Fruit fly (Drosophila melanogaster) whole organism, embryonic: ENCODE results near the gene Hr38.

Experiments used
- CG10209 ChIP-seq: fragments of 200-800 bp; sonication (Bioruptor generic); optimal IDR thresholded peaks from 3 replicates; lab custom pipeline; 2017; ENCODE audit warnings: missing biosample characterization, mild to moderate bottlenecking, missing genetic modification characterization, missing genetic modification reagents
- CG10274 ChIP-seq: fragments of 200-800 bp; sonication (Bioruptor generic); optimal IDR thresholded peaks from 3 replicates; lab custom pipeline; 2017; ENCODE audit warnings: missing biosample characterization, mild to moderate bottlenecking, missing genetic modification characterization
- CG11696 ChIP-seq: fragments of 200-800 bp; sonication (Bioruptor generic); IDR thresholded peaks from 2 replicates; pipeline ENCODE4 v1.3.6; 2022; ENCODE audit warnings: missing biosample characterization, missing genetic modification characterization
- CG12104 ChIP-seq: fragments of 200-800 bp; sonication (Bioruptor generic); optimal IDR thresholded peaks from 3 replicates; lab custom pipeline; 2016; ENCODE audit warnings: missing biosample characterization, missing genetic modification characterization
- CG13624 ChIP-seq: fragments of 200-800 bp; sonication (Bioruptor generic); optimal IDR thresholded peaks from 2 replicates; lab custom pipeline; 2016; ENCODE audit warnings: missing biosample characterization, missing genetic modification characterization
- CG14441 ChIP-seq: fragments of 200-800 bp; sonication (Bioruptor generic); IDR thresholded peaks from 2 replicates; pipeline ENCODE4 v1.3.6; 2022; ENCODE audit warnings: missing biosample characterization, missing genetic modification characterization
- CG14860 ChIP-seq: fragments of 200-800 bp; sonication (Bioruptor generic); IDR thresholded peaks from 3 replicates; pipeline ENCODE4 v1.3.6; 2022; ENCODE audit warnings: missing biosample characterization, missing genetic modification characterization; ENCODE audit not compliant: partially characterized antibody
- CG15269 ChIP-seq: fragments of 200-800 bp; sonication (Bioruptor generic); optimal IDR thresholded peaks from 2 replicates; lab custom pipeline; 2018; ENCODE audit warnings: missing biosample characterization, mild to moderate bottlenecking, missing genetic modification characterization, moderate library complexity
- CG15479 ChIP-seq: fragments of 200-800 bp; sonication (Bioruptor generic); optimal IDR thresholded peaks from 3 replicates; lab custom pipeline; 2019; ENCODE audit warnings: missing biosample characterization, mild to moderate bottlenecking, missing genetic modification characterization, moderate library complexity
- CG16813 ChIP-seq: fragments of 200-800 bp; sonication (Bioruptor generic); IDR thresholded peaks from 3 replicates; pipeline ENCODE4 v1.3.6; 2022; ENCODE audit warnings: missing biosample characterization, missing genetic modification characterization; ENCODE audit not compliant: partially characterized antibody
- CG16863 ChIP-seq: fragments of 200-800 bp; sonication (Bioruptor generic); optimal IDR thresholded peaks from 3 replicates; lab custom pipeline; 2016; ENCODE audit warnings: missing biosample characterization, missing genetic modification characterization
- CG17186 ChIP-seq: fragments of 200-800 bp; sonication (Bioruptor generic); optimal IDR thresholded peaks from 3 replicates; lab custom pipeline; 2017; ENCODE audit warnings: missing biosample characterization, missing genetic modification reagents, missing genetic modification characterization
- CG33557 ChIP-seq: fragments of 200-800 bp; sonication (Bioruptor generic); optimal IDR thresholded peaks from 2 replicates; lab custom pipeline; 2019; ENCODE audit warnings: missing biosample characterization, mild to moderate bottlenecking, missing genetic modification characterization, moderate library complexity
- CG3838 ChIP-seq: fragments of 200-800 bp; sonication (Bioruptor generic); optimal IDR thresholded peaks from 3 replicates; lab custom pipeline; 2016; ENCODE audit warnings: missing biosample characterization, missing genetic modification characterization
- CG4328 ChIP-seq: fragments of 200-800 bp; sonication (Bioruptor generic); optimal IDR thresholded peaks from 3 replicates; lab custom pipeline; 2017; ENCODE audit warnings: missing biosample characterization, missing genetic modification reagents, missing genetic modification characterization
- CG4617 ChIP-seq: fragments of 200-800 bp; sonication (Bioruptor generic); optimal IDR thresholded peaks from 3 replicates; lab custom pipeline; 2016; ENCODE audit warnings: missing biosample characterization, missing genetic modification characterization, borderline replicate concordance
- CG5180 ChIP-seq: fragments of 200-800 bp; sonication (Bioruptor generic); optimal IDR thresholded peaks from 3 replicates; lab custom pipeline; 2017; ENCODE audit warnings: missing biosample characterization, missing genetic modification characterization, mild to moderate bottlenecking, moderate library complexity, missing genetic modification reagents
- CG6254 ChIP-seq: fragments of 200-800 bp; sonication (Bioruptor generic); optimal IDR thresholded peaks from 3 replicates; lab custom pipeline; 2017; ENCODE audit warnings: mild to moderate bottlenecking, missing biosample characterization, missing genetic modification reagents, missing genetic modification characterization
- CG7839 ChIP-seq: fragments of 200-800 bp; sonication (Bioruptor generic); optimal IDR thresholded peaks from 3 replicates; lab custom pipeline; 2018; ENCODE audit warnings: missing biosample characterization, mild to moderate bottlenecking, missing genetic modification characterization, moderate library complexity
- CG8089 ChIP-seq: fragments of 200-800 bp; sonication (Bioruptor generic); optimal IDR thresholded peaks from 3 replicates; lab custom pipeline; 2016; ENCODE audit warnings: missing biosample characterization, missing genetic modification characterization
- CG9876 ChIP-seq: fragments of 200-800 bp; sonication (Bioruptor generic); optimal IDR thresholded peaks from 2 replicates; lab custom pipeline; 2016; ENCODE audit warnings: missing biosample characterization, missing genetic modification characterization
- Elba2 ChIP-seq: fragments of 200-800 bp; sonication (Bioruptor generic); optimal IDR thresholded peaks from 3 replicates; lab custom pipeline; 2016; ENCODE audit warnings: missing biosample characterization, missing genetic modification characterization
- Fer3 ChIP-seq: fragments of 200-800 bp; sonication (Bioruptor generic); optimal IDR thresholded peaks from 2 replicates; lab custom pipeline; 2018; ENCODE audit warnings: missing biosample characterization, mild to moderate bottlenecking, missing genetic modification characterization, moderate library complexity
- HHEX ChIP-seq: fragments of 200-800 bp; sonication (Bioruptor generic); optimal IDR thresholded peaks from 3 replicates; lab custom pipeline; 2017; ENCODE audit warnings: missing biosample characterization, mild to moderate bottlenecking, missing genetic modification characterization, missing genetic modification reagents
- Hey ChIP-seq: fragments of 200-800 bp; sonication (Bioruptor generic); optimal IDR thresholded peaks from 3 replicates; lab custom pipeline; 2018; ENCODE audit warnings: missing biosample characterization, mild to moderate bottlenecking, missing genetic modification characterization
- Hr3 ChIP-seq: fragments of 200-800 bp; sonication (Bioruptor generic); optimal IDR thresholded peaks from 3 replicates; lab custom pipeline; 2016; ENCODE audit warnings: missing biosample characterization, missing genetic modification characterization
- Lim3 ChIP-seq: fragments of 200-800 bp; sonication (Bioruptor generic); IDR thresholded peaks from 2 replicates; pipeline ENCODE4 v1.3.6; 2022; ENCODE audit warnings: missing biosample characterization, missing genetic modification characterization
- Optix ChIP-seq: fragments of 200-800 bp; sonication (Bioruptor generic); IDR thresholded peaks from 3 replicates; pipeline ENCODE4 v1.3.6; 2022; ENCODE audit warnings: missing biosample characterization, missing genetic modification characterization
- Ravus ChIP-seq: fragments of 200-800 bp; sonication (Bioruptor generic); IDR thresholded peaks from 2 replicates; pipeline ENCODE4 v1.3.6; 2022; ENCODE audit warnings: missing biosample characterization, missing genetic modification characterization
- Stat92E ChIP-seq, 3 experiments: fragments of >200 bp in 2 of 3; fragments of 200-800 bp in 1 of 3; sonication (Bioruptor generic) in 1 of 3; optimal IDR thresholded peaks; 2 replicates each; lab custom pipeline; 2017 to 2019; ENCODE audit warnings: missing biosample characterization in 3 of 3, missing genetic modification characterization in 3 of 3, mild to moderate bottlenecking in 1 of 3, moderate library complexity in 1 of 3
- ara ChIP-seq: fragments of 200-800 bp; sonication (Bioruptor generic); IDR thresholded peaks from 2 replicates; pipeline ENCODE4 v1.3.6; 2022; ENCODE audit warnings: missing biosample characterization, missing genetic modification characterization
- chif ChIP-seq, 2 experiments: fragments of 200-800 bp; sonication (Bioruptor generic); optimal IDR thresholded peaks; 3 replicates each; lab custom pipeline; 2016; ENCODE audit warnings: missing biosample characterization in 2 of 2, missing genetic modification characterization in 2 of 2
- crc ChIP-seq: fragments of 200-800 bp; sonication (Bioruptor generic); optimal IDR thresholded peaks from 2 replicates; lab custom pipeline; 2016; ENCODE audit warnings: missing biosample characterization, missing genetic modification characterization
- dm ChIP-seq: fragments of 200-800 bp; sonication (Bioruptor generic); optimal IDR thresholded peaks from 3 replicates; lab custom pipeline; 2016; ENCODE audit warnings: missing biosample characterization, missing genetic modification characterization
- ewg ChIP-seq: fragments of 200-800 bp; sonication (Bioruptor generic); optimal IDR thresholded peaks from 3 replicates; lab custom pipeline; 2017; ENCODE audit warnings: mild to moderate bottlenecking, missing biosample characterization, missing genetic modification reagents, missing genetic modification characterization
- gro ChIP-seq: fragments of 200-800 bp; sonication (Bioruptor generic); optimal IDR thresholded peaks from 2 replicates; lab custom pipeline; 2016; ENCODE audit warnings: missing biosample characterization, missing genetic modification characterization
- jigr1 ChIP-seq: fragments of 200-800 bp; sonication (Bioruptor generic); IDR thresholded peaks from 3 replicates; pipeline ENCODE4 v1.3.6; 2022; ENCODE audit warnings: missing biosample characterization, missing genetic modification characterization
- jumu ChIP-seq: fragments of 200-800 bp; sonication (Bioruptor generic); optimal IDR thresholded peaks from 3 replicates; lab custom pipeline; 2016; ENCODE audit warnings: missing biosample characterization, missing genetic modification characterization
- lola ChIP-seq, 3 experiments: fragments of >200 bp in 2 of 3; fragments of 200-800 bp in 1 of 3; sonication (Bioruptor generic) in 1 of 3; optimal IDR thresholded peaks; 2 replicates each; lab custom pipeline; 2017 to 2019; ENCODE audit warnings: missing biosample characterization in 3 of 3, missing genetic modification characterization in 3 of 3, mild to moderate bottlenecking in 1 of 3, moderate library complexity in 1 of 3
- prd ChIP-seq, 3 experiments: fragments of >200 bp in 2 of 3; fragments of 200-800 bp in 1 of 3; sonication (Bioruptor generic) in 1 of 3; optimal IDR thresholded peaks in 2 of 3; IDR thresholded peaks in 1 of 3; 2 replicates in 2 of 3; 3 replicates in 1 of 3; pipeline versions ENCODE4 v1.3.6 to Lab custom; 2017 to 2022; ENCODE audit warnings: missing biosample characterization in 1 of 3, missing genetic modification characterization in 1 of 3
- pros ChIP-seq: fragments of 200-800 bp; sonication (Bioruptor generic); optimal IDR thresholded peaks from 3 replicates; lab custom pipeline; 2019; ENCODE audit warnings: missing biosample characterization, mild to moderate bottlenecking, missing genetic modification characterization, moderate library complexity
- psq ChIP-seq: fragments of 200-800 bp; sonication (Bioruptor generic); optimal IDR thresholded peaks from 2 replicates; lab custom pipeline; 2017; ENCODE audit warnings: missing biosample characterization, missing genetic modification characterization
- sima ChIP-seq: fragments of 200-800 bp; sonication (Bioruptor generic); optimal IDR thresholded peaks from 2 replicates; lab custom pipeline; 2016; ENCODE audit warnings: missing biosample characterization, missing genetic modification characterization
- sna ChIP-seq: fragments of 200-800 bp; sonication (Bioruptor generic); IDR thresholded peaks from 2 replicates; pipeline ENCODE4 v1.3.6; 2022; ENCODE audit warnings: missing biosample characterization, missing genetic modification characterization; ENCODE audit not compliant: partially characterized antibody
- sob ChIP-seq: fragments of 200-800 bp; sonication (Bioruptor generic); IDR thresholded peaks from 2 replicates; pipeline ENCODE4 v1.3.6; 2022; ENCODE audit warnings: missing biosample characterization, missing genetic modification characterization
- sug ChIP-seq: fragments of 200-800 bp; optimal IDR thresholded peaks from 2 replicates; lab custom pipeline; 2019; ENCODE audit warnings: missing biosample characterization, mild to moderate bottlenecking, missing genetic modification characterization, moderate library complexity
- vvl ChIP-seq: fragments of 200-800 bp; sonication (Bioruptor generic); IDR thresholded peaks from 2 replicates; pipeline ENCODE4 v1.3.6; 2022; ENCODE audit warnings: missing biosample characterization, missing genetic modification characterization
- wek ChIP-seq: fragments of 200-800 bp; sonication (Bioruptor generic); optimal IDR thresholded peaks from 3 replicates; lab custom pipeline; 2018; ENCODE audit warnings: missing biosample characterization, mild to moderate bottlenecking, missing genetic modification characterization, moderate library complexity

Gene Hr38

dm6 chr2L:20758847-20759465 is 44.6 kb upstream of the Hr38 start (continued):
- TF ChIP-seq psq (GFP tag; lab: Kevin White, UChicago) (no peak), pros (GFP tag; lab: Kevin White, UChicago) (no peak), ara (0 out of 2 replicates have a peak, but pooled peaks have one; percentile 22), sna (GFP tag; lab: Robert Waterston, UW) (no peak), CG33557 (GFP tag; lab: Kevin White, UChicago) (no peak), CG8089 (GFP tag; lab: Kevin White, UChicago) (no peak), ewg (GFP tag; lab: Kevin White, UChicago) (peak; percentile 1), Stat92E (GFP tag; optimal IDR thresholded peaks at IDR 0.05; lab: Kevin White, UChicago) (no peak), jigr1 (GFP tag; lab: Robert Waterston, UW) (no peak), Hr3 (GFP tag; lab: Kevin White, UChicago) (peak; percentile 30), CG12104 (GFP tag; lab: Kevin White, UChicago) (peak; percentile 15), CG15479 (no peak), Ravus (GFP tag; lab: Robert Waterston, UW) (no peak; the same call in 1 of the 2 replicates), Lim3 (GFP tag; lab: Robert Waterston, UW) (no peak), CG11696 (no peak), CG10209 (GFP tag; lab: Kevin White, UChicago) (peak; percentile 62), CG14860 (GFP tag; lab: Robert Waterston, UW) (no peak), HHEX (peak; percentile 67), dm (no peak), Optix (GFP tag; lab: Robert Waterston, UW) (no peak), CG4617 (GFP tag; lab: Kevin White, UChicago) (no peak), Hey (tag; lab: Kevin White, UChicago) (no peak), jumu (GFP tag; lab: Kevin White, UChicago) (no peak), Elba2 (GFP tag; lab: Kevin White, UChicago) (no peak), chif (GFP tag; optimal IDR thresholded peaks at IDR 0.05; lab: Kevin White, UChicago) (peak; percentile 34 to 47), CG15269 (tag; lab: Kevin White, UChicago) (peak; percentile 64), CG16863 (GFP tag; lab: Kevin White, UChicago) (peak; percentile 47), lola (GFP tag; optimal IDR thresholded peaks at IDR 0.05; lab: Kevin White, UChicago) (peak in 1 of 3 experiments; percentile 30), CG9876 (no peak), prd (optimal IDR thresholded peaks at IDR 0.05; lab: Kevin White, UChicago) (no peak), prd (GFP tag; IDR thresholded peaks at IDR 0.05; lab: Robert Waterston, UW) (peak; percentile 81), CG6254 (GFP tag; lab: Kevin White, UChicago) (peak; percentile 61), Fer3 (tag; lab: Kevin White, UChicago) (peak; percentile 83), CG10274 (GFP tag; lab: Kevin White, UChicago) (peak; percentile 59), sug (tag; lab: Kevin White, UChicago) (peak; percentile 34), sima (GFP tag; lab: Kevin White, UChicago) (no peak), CG16813 (GFP tag; lab: Robert Waterston, UW) (no peak), CG17186 (GFP tag; lab: Kevin White, UChicago) (no peak), crc (peak; percentile 46), CG5180 (peak; percentile 19), CG13624 (peak; percentile 66), CG4328 (peak; percentile 12), CG14441 (GFP tag; lab: Robert Waterston, UW) (peak; percentile 54), CG3838 (GFP tag; lab: Kevin White, UChicago) (no peak), sob (peak; percentile 86), gro (GFP tag; lab: Kevin White, UChicago) (peak; percentile 43), CG7839 (peak; percentile 77), wek (GFP tag; lab: Kevin White, UChicago) (no peak), vvl (peak; percentile 59)
